Worm (Caenorhabditis elegans) whole organism, mixed stage, embryonic: ENCODE measurements around the gene bir-1.

Experiments used
- ces-1 ChIP-seq: fragments of 150-350 bp; optimal IDR thresholded peaks from 2 replicates; lab custom pipeline; 2014; ENCODE audit warnings: missing biosample characterization, missing genetic modification reagents, missing genetic modification characterization
- flh-1 ChIP-seq: fragments of 200-800 bp; sonication (Bioruptor generic); optimal IDR thresholded peaks from 2 replicates; lab custom pipeline; 2018; ENCODE audit warnings: mild to moderate bottlenecking, missing genetic modification characterization, moderate library complexity, missing compliant biosample characterization
- mls-2 ChIP-seq: sonication (generic microtip); optimal IDR thresholded peaks from 2 replicates; lab custom pipeline; 2016; ENCODE audit warnings: mild to moderate bottlenecking, missing genetic modification characterization, moderate library complexity, missing compliant biosample characterization
- unc-120 ChIP-seq: sonication (generic microtip); optimal IDR thresholded peaks from 2 replicates; lab custom pipeline; 2017; ENCODE audit warnings: missing genetic modification characterization, missing compliant biosample characterization; ENCODE audit not compliant: poor library complexity, severe bottlenecking
- unc-62 ChIP-seq: fragments of 150-350 bp; optimal IDR thresholded peaks from 2 replicates; lab custom pipeline; 2014; ENCODE audit warnings: missing biosample characterization, missing genetic modification reagents, missing genetic modification characterization

DNA sequence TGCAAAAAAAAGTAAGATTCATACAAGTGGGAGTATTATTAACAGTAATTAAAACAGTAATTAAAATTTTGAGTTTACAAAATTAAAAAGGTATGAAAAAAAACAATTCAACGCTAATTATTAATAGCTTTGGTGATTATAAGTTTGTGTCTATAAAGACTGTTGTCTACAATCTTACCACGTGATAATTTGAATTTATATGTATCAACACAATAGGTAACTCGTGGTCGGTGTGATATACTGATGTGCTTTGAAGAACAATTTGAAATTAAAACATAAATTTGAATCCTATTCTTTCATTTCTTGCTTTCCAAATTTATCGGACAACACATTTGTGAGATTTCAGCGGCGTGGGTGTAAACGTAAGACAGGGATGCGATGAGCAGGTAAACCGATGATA is 16.4 kb upstream of the bir-1 start:
- no peak for TF ChIP-seq unc-120
- TF ChIP-seq flh-1 (GFP tag; lab: Kevin White, UChicago), result no peak
- no peak for TF ChIP-seq unc-62 (GFP tag; lab: Kevin White, UChicago)
- no peak for TF ChIP-seq ces-1
- TF ChIP-seq mls-2, result no peak
